Worm (Caenorhabditis elegans) whole organism, L4 larva: ENCODE results near the gene T06C10.3.
A peak's percentile ranks its signal among the peaks of the same experiment; 100 is the strongest.

Experiments
- D1046.2 ChIP-seq: fragments of 200-800 bp; sonication (Bioruptor generic); IDR thresholded peaks from 2 replicates; pipeline ENCODE4 v1.3.6; 2022; ENCODE audit warnings: missing genetic modification characterization, missing compliant biosample characterization
- F10B5.3 ChIP-seq: sonication (generic microtip); optimal IDR thresholded peaks from 2 replicates; lab custom pipeline; 2016; ENCODE audit warnings: mild to moderate bottlenecking, missing genetic modification characterization, missing compliant biosample characterization
- F44E2.7 ChIP-seq: fragments of 200-800 bp; sonication (Bioruptor generic); IDR thresholded peaks from 2 replicates; pipeline ENCODE4 v2.1.2; 2022; ENCODE audit warnings: missing genetic modification characterization, missing compliant biosample characterization
- F49E8.2 ChIP-seq: sonication (generic microtip); optimal IDR thresholded peaks from 2 replicates; lab custom pipeline; 2016; ENCODE audit warnings: missing compliant biosample characterization, mild to moderate bottlenecking, missing genetic modification characterization, borderline replicate concordance
- T20F7.1 ChIP-seq: fragments of 200-800 bp; sonication (Bioruptor generic); optimal IDR thresholded peaks from 2 replicates; lab custom pipeline; 2018; ENCODE audit warnings: mild to moderate bottlenecking, missing genetic modification characterization, missing compliant biosample characterization
- Y105C5A.15 ChIP-seq: fragments of 200-800 bp; sonication (Bioruptor generic); IDR thresholded peaks from 2 replicates; pipeline ENCODE4 v1.3.6; 2022; ENCODE audit warnings: missing genetic modification characterization, missing compliant biosample characterization
- Y75B8A.6 ChIP-seq: fragments of 200-800 bp; sonication (Bioruptor generic); IDR thresholded peaks from 2 replicates; pipeline ENCODE4 v1.3.6; 2022; ENCODE audit warnings: missing genetic modification reagents, missing genetic modification characterization, missing compliant biosample characterization
- ama-1 ChIP-seq: fragments of 150-350 bp; optimal IDR thresholded peaks from 2 replicates; lab custom pipeline; 2014; ENCODE audit warnings: inconsistent platforms, mixed read lengths
- arid-1 ChIP-seq: fragments of 200-800 bp; sonication (Bioruptor generic); conservative IDR thresholded peaks from 2 replicates; pipeline ENCODE4 v1.3.6; 2022; ENCODE audit warnings: missing genetic modification reagents, missing genetic modification characterization, missing compliant biosample characterization
- ceh-20 ChIP-seq: fragments of 200-800 bp; sonication (Bioruptor generic); IDR thresholded peaks from 2 replicates; pipeline ENCODE4 v1.3.6; 2022; ENCODE audit warnings: missing genetic modification reagents, missing genetic modification characterization, missing compliant biosample characterization
- ces-1 ChIP-seq: fragments of 150-350 bp; sonication (generic microtip); optimal IDR thresholded peaks from 4 replicates; lab custom pipeline; 2014; ENCODE audit warnings: missing biosample characterization, missing genetic modification reagents, missing genetic modification characterization
- cey-2 ChIP-seq: sonication (generic microtip); optimal IDR thresholded peaks from 3 replicates; lab custom pipeline; 2017; ENCODE audit warnings: missing genetic modification characterization, mild to moderate bottlenecking, missing compliant biosample characterization, antibody characterized with exemption, borderline replicate concordance; ENCODE audit not compliant: insufficient read depth
- ctbp-1 ChIP-seq: fragments of 200-800 bp; sonication (Bioruptor generic); IDR thresholded peaks from 2 replicates; pipeline ENCODE4 v1.3.6; 2022; ENCODE audit warnings: missing genetic modification reagents, missing genetic modification characterization, missing compliant biosample characterization
- daf-16 ChIP-seq, 3 experiments: sonication (generic microtip); optimal IDR thresholded peaks; 2 replicates each; lab custom pipeline; 2016 to 2017; ENCODE audit warnings: missing genetic modification characterization in 3 of 3, missing genetic modification reagents in 3 of 3, mild to moderate bottlenecking in 2 of 3, missing compliant biosample characterization in 2 of 3, missing biosample characterization in 1 of 3, moderate library complexity in 1 of 3
- daf-8 ChIP-seq: fragments of 200-800 bp; sonication (Bioruptor generic); IDR thresholded peaks from 2 replicates; pipeline ENCODE4 v1.3.6; 2022; ENCODE audit warnings: missing genetic modification characterization, missing compliant biosample characterization
- dmd-8 ChIP-seq: fragments of 200-800 bp; sonication (Bioruptor generic); IDR thresholded peaks from 2 replicates; pipeline ENCODE4 v1.3.6; 2022; ENCODE audit warnings: missing genetic modification characterization, missing compliant biosample characterization
- dmd-9 ChIP-seq: fragments of 200-800 bp; sonication (Bioruptor generic); IDR thresholded peaks from 2 replicates; pipeline ENCODE4 v1.3.6; 2022; ENCODE audit warnings: missing genetic modification reagents, missing genetic modification characterization, missing compliant biosample characterization
- egl-27 ChIP-seq: sonication (generic microtip); optimal IDR thresholded peaks from 3 replicates; lab custom pipeline; 2017; ENCODE audit warnings: missing biosample characterization, missing genetic modification reagents, missing genetic modification characterization
- fos-1 ChIP-seq: fragments of 150-350 bp; optimal IDR thresholded peaks from 2 replicates; lab custom pipeline; 2014; ENCODE audit warnings: missing biosample characterization, missing genetic modification characterization
- gei-8 ChIP-seq: fragments of 200-800 bp; sonication (Bioruptor generic); optimal IDR thresholded peaks from 2 replicates; lab custom pipeline; 2018; ENCODE audit warnings: mild to moderate bottlenecking, missing genetic modification characterization, missing compliant biosample characterization
- hlh-11 ChIP-seq: fragments of 200-800 bp; sonication (Bioruptor generic); optimal IDR thresholded peaks from 2 replicates; lab custom pipeline; 2018; ENCODE audit warnings: mild to moderate bottlenecking, missing genetic modification characterization, missing compliant biosample characterization
- hmg-1.1 ChIP-seq: fragments of 200-800 bp; sonication (Bioruptor generic); IDR thresholded peaks from 2 replicates; pipeline ENCODE4 v1.3.6; 2022; ENCODE audit warnings: missing genetic modification reagents, missing genetic modification characterization, missing compliant biosample characterization
- lin-13 ChIP-seq: fragments of 150-350 bp; optimal IDR thresholded peaks from 2 replicates; lab custom pipeline; 2014; ENCODE audit warnings: missing biosample characterization, missing genetic modification reagents, missing genetic modification characterization
- lin-38 ChIP-seq: fragments of 200-800 bp; sonication (Bioruptor generic); IDR thresholded peaks from 2 replicates; pipeline ENCODE4 v1.3.6; 2022; ENCODE audit warnings: missing genetic modification reagents, missing genetic modification characterization, missing compliant biosample characterization
- madf-5 ChIP-seq, 2 experiments: fragments of 200-800 bp; sonication (Bioruptor generic); IDR thresholded peaks; 2 replicates each; pipeline ENCODE4 v1.3.6; 2022; ENCODE audit warnings: missing compliant biosample characterization in 2 of 2, missing genetic modification characterization in 2 of 2
- mxl-2 ChIP-seq: fragments of 200-800 bp; sonication (Bioruptor generic); conservative IDR thresholded peaks from 2 replicates; pipeline ENCODE4 v1.3.6; 2022; ENCODE audit warnings: missing genetic modification reagents, missing genetic modification characterization, missing compliant biosample characterization
- mxl-3 ChIP-seq: fragments of 200-800 bp; sonication (Bioruptor generic); optimal IDR thresholded peaks from 2 replicates; lab custom pipeline; 2018; ENCODE audit warnings: mild to moderate bottlenecking, missing genetic modification characterization, missing compliant biosample characterization
- nhr-10 ChIP-seq: fragments of 150-350 bp; optimal IDR thresholded peaks from 2 replicates; lab custom pipeline; 2014; ENCODE audit warnings: missing biosample characterization, missing genetic modification characterization
- nhr-102 ChIP-seq: sonication (generic microtip); optimal IDR thresholded peaks from 2 replicates; lab custom pipeline; 2016; ENCODE audit warnings: mild to moderate bottlenecking, missing genetic modification characterization, moderate library complexity, missing compliant biosample characterization
- nhr-237 ChIP-seq: sonication (generic microtip); optimal IDR thresholded peaks from 2 replicates; lab custom pipeline; 2017; ENCODE audit warnings: missing biosample characterization, missing genetic modification characterization
- nhr-25 ChIP-seq: sonication (generic microtip); optimal IDR thresholded peaks from 2 replicates; lab custom pipeline; 2017; ENCODE audit warnings: missing genetic modification characterization, mild to moderate bottlenecking, missing compliant biosample characterization, antibody characterized with exemption, moderate library complexity, borderline replicate concordance; ENCODE audit not compliant: insufficient read depth
- nhr-41 ChIP-seq: fragments of 200-800 bp; sonication (Bioruptor generic); IDR thresholded peaks from 2 replicates; pipeline ENCODE4 v1.3.6; 2022; ENCODE audit warnings: missing genetic modification reagents, missing genetic modification characterization, missing compliant biosample characterization
- nhr-48 ChIP-seq: sonication (generic microtip); optimal IDR thresholded peaks from 2 replicates; lab custom pipeline; 2016; ENCODE audit warnings: mild to moderate bottlenecking, missing genetic modification characterization, missing compliant biosample characterization
- nhr-6 ChIP-seq: fragments of 150-350 bp; optimal IDR thresholded peaks from 2 replicates; lab custom pipeline; 2014; ENCODE audit warnings: missing biosample characterization, missing genetic modification characterization
- nhr-76 ChIP-seq: fragments of 150-350 bp; optimal IDR thresholded peaks from 2 replicates; lab custom pipeline; 2014; ENCODE audit warnings: missing biosample characterization, missing genetic modification characterization
- pha-4 ChIP-seq, 2 experiments: fragments of 150-350 bp in 1 of 2; fragments of 200-800 bp in 1 of 2; sonication (Bioruptor generic) in 1 of 2; IDR thresholded peaks in 1 of 2; optimal IDR thresholded peaks in 1 of 2; 2 replicates each; pipeline versions ENCODE4 v1.3.6 to Lab custom; 2014 to 2022; ENCODE audit warnings: missing genetic modification characterization in 2 of 2, missing genetic modification reagents in 2 of 2, missing biosample characterization in 1 of 2, missing compliant biosample characterization in 1 of 2
- php-3 ChIP-seq: fragments of 200-800 bp; sonication (Bioruptor generic); IDR thresholded peaks from 2 replicates; pipeline ENCODE4 v1.3.6; 2022; ENCODE audit warnings: missing genetic modification reagents, missing genetic modification characterization, missing compliant biosample characterization
- rbr-2 ChIP-seq: sonication (generic microtip); optimal IDR thresholded peaks from 2 replicates; lab custom pipeline; 2016; ENCODE audit warnings: missing genotype, missing genetic modification characterization, missing compliant biosample characterization
- sdz-12 ChIP-seq: fragments of 200-800 bp; sonication (Bioruptor generic); optimal IDR thresholded peaks from 2 replicates; lab custom pipeline; 2018; ENCODE audit warnings: mild to moderate bottlenecking, missing genetic modification characterization, missing compliant biosample characterization
- set-16 ChIP-seq: fragments of 200-800 bp; sonication (Bioruptor generic); IDR thresholded peaks from 2 replicates; pipeline ENCODE4 v1.3.6; 2022; ENCODE audit warnings: missing genetic modification reagents, missing genetic modification characterization, missing compliant biosample characterization
- skn-1 ChIP-seq: fragments of 150-350 bp; optimal IDR thresholded peaks from 2 replicates; lab custom pipeline; 2014; ENCODE audit warnings: missing biosample characterization, missing genetic modification characterization
- tra-1 ChIP-seq: fragments of 200-800 bp; sonication (Bioruptor generic); IDR thresholded peaks from 2 replicates; pipeline ENCODE4 v1.3.6; 2022; ENCODE audit warnings: missing genetic modification reagents, missing genetic modification characterization, missing compliant biosample characterization
- unc-130 ChIP-seq: sonication (generic microtip); optimal IDR thresholded peaks from 2 replicates; lab custom pipeline; 2016; ENCODE audit warnings: missing genetic modification reagents, missing genetic modification characterization, missing compliant biosample characterization
- unc-39 ChIP-seq: sonication (generic microtip); optimal IDR thresholded peaks from 2 replicates; lab custom pipeline; 2017; ENCODE audit warnings: missing biosample characterization, missing genetic modification characterization
- unc-62 ChIP-seq, 3 experiments: fragments of 150-350 bp in 1 of 3; sonication (generic microtip); optimal IDR thresholded peaks in 2 of 3; peaks in 1 of 3; 1 replicate in 1 of 3; 2 replicates in 2 of 3; lab custom pipeline; 2014 to 2017; ENCODE audit warnings: missing biosample characterization in 3 of 3, missing genetic modification characterization in 3 of 3, missing genetic modification reagents in 3 of 3, missing genotype in 1 of 3
- zfp-3 ChIP-seq: fragments of 200-800 bp; sonication (Bioruptor generic); conservative IDR thresholded peaks from 2 replicates; pipeline ENCODE4 v1.3.6; 2022; ENCODE audit warnings: missing genetic modification reagents, missing genetic modification characterization, missing compliant biosample characterization
- ztf-11 ChIP-seq: fragments of 150-350 bp; optimal IDR thresholded peaks from 2 replicates; lab custom pipeline; 2014; ENCODE audit warnings: missing biosample characterization, missing genetic modification characterization
- ztf-7 ChIP-seq: fragments of 150-350 bp; optimal IDR thresholded peaks from 2 replicates; lab custom pipeline; 2014; ENCODE audit warnings: missing biosample characterization, missing genetic modification characterization

T06C10.3 gene

DNA sequence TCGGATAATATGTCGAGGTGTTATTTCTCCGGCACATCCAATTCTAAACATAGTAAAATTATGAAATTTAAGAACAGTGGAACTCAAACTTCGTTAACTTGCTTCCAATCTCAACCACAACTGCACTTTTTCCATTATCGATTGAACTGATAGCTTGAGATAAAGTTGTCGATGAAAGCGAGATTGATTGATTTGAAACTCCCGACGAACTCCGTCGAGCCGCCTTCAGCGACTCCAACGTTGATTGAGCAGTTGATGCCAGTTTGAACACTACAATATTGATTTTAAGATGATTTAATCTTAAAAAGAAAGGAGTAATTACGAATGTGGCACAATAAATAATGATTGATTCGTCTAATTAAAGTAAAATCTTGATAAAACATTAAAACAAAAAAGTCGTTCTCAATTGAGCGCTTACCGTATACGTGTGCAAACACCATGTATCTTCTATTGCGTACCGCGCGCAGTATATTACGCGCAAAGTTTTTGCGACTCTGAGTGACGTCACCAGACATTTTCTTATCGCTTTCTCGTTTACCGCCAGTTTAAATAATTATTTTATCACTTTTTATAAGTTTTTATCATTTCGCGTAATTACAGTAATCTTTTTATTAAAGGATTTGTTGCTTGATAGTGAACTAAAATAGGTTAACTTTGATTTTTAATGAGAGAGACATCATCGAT is 31.8 kb downstream of the T06C10.3 start, which contains the start of gene arp-11 (continued):
- TF ChIP-seq nhr-25 (tag; lab: Kevin White, UChicago) = no peak
- TF ChIP-seq T20F7.1 (GFP tag; lab: Kevin White, UChicago) = peak; percentile 67
- 0 out of 2 replicates have a peak, but pooled peaks have one; percentile 25 for TF ChIP-seq tra-1 (GFP tag; lab: Robert Waterston, UW)
- no peak for TF ChIP-seq fos-1 (tag; lab: Kevin White, UChicago)
- TF ChIP-seq F44E2.7 (GFP tag; lab: Robert Waterston, UW) = no peak
- TF ChIP-seq daf-8 (GFP tag; lab: Robert Waterston, UW) = no peak
- TF ChIP-seq egl-27 (tag; lab: Kevin White, UChicago) = no peak
- no peak for TF ChIP-seq unc-39 (tag; lab: Kevin White, UChicago)
- no peak for TF ChIP-seq nhr-10 (tag; lab: Kevin White, UChicago)
- 0 out of 2 replicates have a peak, but pooled peaks have one; percentile 29 for TF ChIP-seq ceh-20 (GFP tag; lab: Robert Waterston, UW)
- TF ChIP-seq Y105C5A.15 (GFP tag; lab: Robert Waterston, UW) = no peak
- TF ChIP-seq unc-130 (GFP tag; lab: Kevin White, UChicago) = no peak
- peak; percentile 21 for TF ChIP-seq lin-13 (GFP tag; lab: Kevin White, UChicago)
- TF ChIP-seq nhr-48 (tag; lab: Kevin White, UChicago) = peak; percentile 25
- no peak for TF ChIP-seq ctbp-1 (GFP tag; lab: Robert Waterston, UW)
- TF ChIP-seq F10B5.3 (tag; lab: Kevin White, UChicago) = no peak
- no peak for TF ChIP-seq nhr-76
- peak; percentile 74 for TF ChIP-seq hlh-11 (tag; lab: Kevin White, UChicago)
- TF ChIP-seq pha-4 (GFP tag; IDR thresholded peaks at IDR 0.05; lab: Robert Waterston, UW) = peak; percentile 46
- peak; percentile 78 for TF ChIP-seq pha-4 (tag; optimal IDR thresholded peaks at IDR 0.05; lab: Kevin White, UChicago)
- no peak for TF ChIP-seq sdz-12 (GFP tag; lab: Kevin White, UChicago)
- TF ChIP-seq ztf-11 = no peak
- no peak for TF ChIP-seq Y75B8A.6 (GFP tag; lab: Robert Waterston, UW)
- no peak for TF ChIP-seq mxl-2 (GFP tag; lab: Robert Waterston, UW)
- TF ChIP-seq zfp-3 (GFP tag; lab: Robert Waterston, UW) = 0 out of 2 replicates have a peak, but pooled peaks have one; percentile 43
- no peak for TF ChIP-seq ama-1 (lab: Kevin White, UChicago)
- no peak for TF ChIP-seq set-16 (GFP tag; lab: Robert Waterston, UW)
- no peak for TF ChIP-seq gei-8 (GFP tag; lab: Kevin White, UChicago)
- TF ChIP-seq unc-62 (GFP tag; optimal IDR thresholded peaks at IDR 0.05 in 1 of 2; lab: Kevin White, UChicago) = no peak
- no peak for TF ChIP-seq unc-62 (tag; optimal IDR thresholded peaks at IDR 0.05; lab: Kevin White, UChicago)
- no peak for TF ChIP-seq ztf-7 (tag; lab: Kevin White, UChicago)
- peak in 1 of 2 experiments; percentile 5 for TF ChIP-seq daf-16 (GFP tag; optimal IDR thresholded peaks at IDR 0.05; lab: Kevin White, UChicago)
- peak; percentile 77 for TF ChIP-seq daf-16 (tag; optimal IDR thresholded peaks at IDR 0.05; lab: Kevin White, UChicago)
- no peak for TF ChIP-seq dmd-8 (GFP tag; lab: Robert Waterston, UW)
- peak; percentile 61 for TF ChIP-seq hmg-1.1
- TF ChIP-seq cey-2 (tag; lab: Kevin White, UChicago) = no peak
- 0 out of 2 replicates have a peak, but pooled peaks have one; percentile 53 for TF ChIP-seq php-3 (GFP tag; lab: Robert Waterston, UW)
- no peak for TF ChIP-seq nhr-102 (tag; lab: Kevin White, UChicago)
- TF ChIP-seq arid-1 (GFP tag; lab: Robert Waterston, UW) = peak; percentile 69; the same call in 1 of the 2 replicates
- TF ChIP-seq nhr-6 (tag; lab: Kevin White, UChicago) = peak; percentile 62
- TF ChIP-seq lin-38 (GFP tag; lab: Robert Waterston, UW) = peak; percentile 60
- TF ChIP-seq nhr-41 (GFP tag; lab: Robert Waterston, UW) = no peak
- TF ChIP-seq nhr-237 (tag; lab: Kevin White, UChicago) = no peak
- no peak for TF ChIP-seq madf-5 (GFP tag; IDR thresholded peaks at IDR 0.05; lab: Robert Waterston, UW)
- TF ChIP-seq F49E8.2 (tag; lab: Kevin White, UChicago) = no peak
- TF ChIP-seq ces-1 (GFP tag; lab: Kevin White, UChicago) = no peak
- TF ChIP-seq D1046.2 (GFP tag; lab: Robert Waterston, UW) = no peak
- TF ChIP-seq rbr-2 (tag; lab: Kevin White, UChicago) = peak; percentile 62
- TF ChIP-seq skn-1 (tag; lab: Kevin White, UChicago) = no peak
- TF ChIP-seq dmd-9 (GFP tag; lab: Robert Waterston, UW) = no peak
- TF ChIP-seq mxl-3 (GFP tag; lab: Kevin White, UChicago) = no peak
